Worm (Caenorhabditis elegans): Measurements from ENCODE around the gene F52D2.7.

F52D2.7 gene

DNA sequence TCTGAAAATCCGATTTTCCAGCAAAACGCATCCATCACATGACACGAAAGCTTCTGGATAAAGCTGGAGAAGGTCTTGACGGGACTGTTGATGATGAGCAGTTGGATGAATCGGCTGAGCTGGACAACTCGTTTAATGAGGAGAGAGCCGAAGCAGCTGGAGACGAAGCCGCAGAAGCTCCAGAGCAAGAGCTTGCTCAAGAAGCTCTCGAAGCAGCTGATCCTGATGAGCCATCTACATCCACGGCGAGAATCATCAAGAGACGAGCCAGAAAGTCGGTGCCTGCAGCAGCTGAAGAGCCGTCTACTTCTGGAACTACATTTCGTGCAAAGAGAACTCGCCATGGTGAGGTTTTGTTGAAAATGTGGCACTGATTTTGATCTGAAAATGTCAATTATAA, 2.0 kb downstream of the F52D2.7 start:
- TF ChIP-seq ceh-14 (tag; optimal IDR thresholded peaks at IDR 0.05) (no peak), nhr-232 (tag; optimal IDR thresholded peaks at IDR 0.05) (no peak), rnt-1 (tag; optimal IDR thresholded peaks at IDR 0.05) (no peak), dmd-4 (tag; optimal IDR thresholded peaks at IDR 0.05; ENCODE audit: borderline replicate concordance) (no peak), ceh-30 (tag; optimal IDR thresholded peaks at IDR 0.05) (no peak), pat-9 (tag; optimal IDR thresholded peaks at IDR 0.05) (no peak), sox-4 (tag; optimal IDR thresholded peaks at IDR 0.05) (no peak), ceh-48 (tag; optimal IDR thresholded peaks at IDR 0.05) (no peak), ceh-6 (GFP tag; optimal IDR thresholded peaks at IDR 0.05) (no peak), lin-11 (tag; optimal IDR thresholded peaks at IDR 0.05) (no peak), ceh-19 (GFP tag; optimal IDR thresholded peaks at IDR 0.05) (no peak), sox-2 (GFP tag; IDR thresholded peaks at IDR 0.05) (no peak), unc-55 (GFP tag; optimal IDR thresholded peaks at IDR 0.05) (no peak), pag-3 (tag; optimal IDR thresholded peaks at IDR 0.05; ENCODE audit: borderline replicate concordance) (no peak), K09A11.1 (tag; optimal IDR thresholded peaks at IDR 0.05; ENCODE audit: insufficient read depth) (no peak), ttx-3 (tag; optimal IDR thresholded peaks at IDR 0.05) (no peak), tbx-2 (tag; optimal IDR thresholded peaks at IDR 0.05) (no peak), pqm-1 (tag; optimal IDR thresholded peaks at IDR 0.05) (no peak), ama-1 (optimal IDR thresholded peaks at IDR 0.05) (no peak)

DNA sequence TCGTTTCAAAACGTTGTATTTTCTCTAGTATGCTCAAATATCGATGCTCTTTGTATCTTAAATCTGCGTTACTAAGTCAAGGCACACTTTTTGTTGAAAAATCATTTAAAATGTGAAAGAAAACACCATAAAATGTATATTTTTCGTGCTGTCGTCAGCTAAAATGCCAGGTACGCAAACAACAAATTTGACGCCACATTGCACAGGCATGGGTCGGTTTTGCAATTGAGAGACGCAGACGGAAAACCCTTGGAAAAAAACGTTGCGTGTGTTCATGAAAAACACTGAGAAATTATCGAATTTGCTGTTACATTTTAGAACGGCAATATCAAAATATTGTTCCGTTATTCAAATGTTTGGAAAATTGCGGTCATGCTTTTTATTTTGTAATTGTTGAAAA, 2.5 kb downstream of the F52D2.7 start:
- TF ChIP-seq sdc-2 (tag; optimal IDR thresholded peaks at IDR 0.05) (peak; percentile 77), nfya-1 (tag; optimal IDR thresholded peaks at IDR 0.05) (peak; percentile 30), K02D7.2 (tag; optimal IDR thresholded peaks at IDR 0.05) (no peak)

DNA sequence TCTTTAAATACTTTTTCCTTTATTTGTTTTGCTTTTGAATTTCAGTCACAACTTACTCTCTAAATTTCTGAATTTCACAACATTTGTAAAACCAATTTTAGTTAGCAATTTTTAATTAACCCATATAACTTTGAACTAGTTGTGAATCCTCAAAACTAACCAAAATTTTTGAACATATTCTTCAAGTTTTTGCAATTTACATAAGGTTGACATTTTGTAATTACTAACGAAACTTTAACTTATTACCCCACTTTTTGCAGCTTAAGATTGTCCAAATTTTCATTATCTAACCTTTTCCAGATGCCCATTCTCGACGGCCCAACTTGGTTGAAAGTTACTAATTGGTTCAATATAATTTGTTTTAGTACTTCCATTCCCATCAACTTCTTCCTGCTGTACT, 7.2 kb downstream of the F52D2.7 start, which contains the start of gene str-79:
Gene str-79 (plus strand): TSS at position 301 of the 400 bp plus-strand sequence.
- TF ChIP-seq ztf-16 (tag; optimal IDR thresholded peaks at IDR 0.05) = no peak
- TF ChIP-seq pqm-1 (tag; optimal IDR thresholded peaks at IDR 0.05) = no peak
- no peak for TF ChIP-seq unc-42 (tag; optimal IDR thresholded peaks at IDR 0.05)
- TF ChIP-seq hlh-15 (tag; optimal IDR thresholded peaks at IDR 0.05) = no peak
- TF ChIP-seq sox-2 (GFP tag; IDR thresholded peaks at IDR 0.05) = no peak
- TF ChIP-seq unc-55 (GFP tag; optimal IDR thresholded peaks at IDR 0.05) = no peak
- TF ChIP-seq tbx-7 (tag; optimal IDR thresholded peaks at IDR 0.05) = no peak
- no peak for TF ChIP-seq K02D7.2 (tag; optimal IDR thresholded peaks at IDR 0.05)
- no peak for TF ChIP-seq dve-1 (tag; optimal IDR thresholded peaks at IDR 0.05)
- no peak for TF ChIP-seq ttx-3 (tag; optimal IDR thresholded peaks at IDR 0.05)
- no peak for TF ChIP-seq ahr-1 (tag; optimal IDR thresholded peaks at IDR 0.05)
- no peak for TF ChIP-seq madf-2 (tag; optimal IDR thresholded peaks at IDR 0.05)
- no peak for TF ChIP-seq ceh-9 (tag; optimal IDR thresholded peaks at IDR 0.05)

DNA sequence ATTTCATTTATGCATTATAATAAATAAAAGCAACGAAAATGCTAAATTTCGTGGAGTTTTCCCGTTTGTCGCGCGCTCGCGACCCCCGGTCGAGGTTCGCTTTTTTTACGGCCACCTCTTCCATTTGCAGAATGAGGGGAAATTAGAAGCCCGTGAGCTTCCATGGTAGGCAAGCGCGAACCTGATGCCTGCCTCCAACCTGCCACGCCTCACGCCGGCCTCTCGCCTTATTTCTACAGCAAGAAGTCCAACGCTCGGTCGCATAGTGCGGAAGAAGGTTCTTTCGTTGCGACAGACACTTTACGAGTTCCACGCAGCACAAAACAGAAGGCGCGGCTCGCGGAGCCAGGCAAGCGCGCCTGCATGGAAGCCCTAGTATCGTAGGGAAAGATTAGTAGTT, 9.3 kb downstream of the F52D2.7 start:
- TF ChIP-seq ztf-16 (tag; optimal IDR thresholded peaks at IDR 0.05) (no peak), unc-3 (GFP tag; conservative IDR thresholded peaks at IDR 0.05) (no peak), unc-3 (tag; optimal IDR thresholded peaks at IDR 0.05) (no peak)

DNA sequence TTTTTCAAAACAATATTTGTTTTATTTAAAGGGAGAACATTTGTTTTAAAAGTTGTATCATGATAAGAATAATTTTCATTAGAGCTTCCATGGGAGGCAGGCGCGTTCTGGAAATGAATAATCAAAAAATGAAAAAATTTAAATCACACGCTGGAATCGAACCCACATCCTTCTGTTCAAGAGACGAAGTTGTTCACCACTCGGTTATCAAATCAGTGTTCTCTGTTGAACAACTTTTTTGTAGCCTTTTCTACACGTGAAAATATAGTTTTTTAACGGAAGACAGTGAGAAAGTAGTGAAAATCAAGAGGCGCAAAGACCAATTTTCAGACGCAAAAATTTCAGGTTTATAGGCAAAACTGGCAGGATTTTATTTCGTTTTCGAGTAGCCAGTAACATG, 10.4 kb downstream of the F52D2.7 start:
- no peak for TF ChIP-seq K02D7.2 (tag; optimal IDR thresholded peaks at IDR 0.05)
- no peak for TF ChIP-seq ama-1 (optimal IDR thresholded peaks at IDR 0.05)
- no peak for TF ChIP-seq dmd-4 (tag; optimal IDR thresholded peaks at IDR 0.05; ENCODE audit: borderline replicate concordance)
- no peak for TF ChIP-seq ref-2 (tag; optimal IDR thresholded peaks at IDR 0.05)
- TF ChIP-seq unc-55 (GFP tag; optimal IDR thresholded peaks at IDR 0.05) = no peak
- no peak for TF ChIP-seq pros-1 (tag; optimal IDR thresholded peaks at IDR 0.05)
- no peak for TF ChIP-seq Y22D7AL.16 (tag; optimal IDR thresholded peaks at IDR 0.05)
- TF ChIP-seq ceh-24 (tag; optimal IDR thresholded peaks at IDR 0.05) = no peak
- no peak for TF ChIP-seq syd-9 (tag; optimal IDR thresholded peaks at IDR 0.05)
- TF ChIP-seq pha-4 (tag; optimal IDR thresholded peaks at IDR 0.05) = no peak
- no peak for TF ChIP-seq ceh-34 (tag; optimal IDR thresholded peaks at IDR 0.05)
- TF ChIP-seq nfya-1 (tag; optimal IDR thresholded peaks at IDR 0.05) = no peak
- no peak for TF ChIP-seq rnt-1 (tag; optimal IDR thresholded peaks at IDR 0.05)
- TF ChIP-seq ttx-3 (tag; optimal IDR thresholded peaks at IDR 0.05) = no peak

Measured in whole organism, late embryonic.